Worm (Caenorhabditis elegans) whole organism, young adult: ENCODE measurements around the gene ehs-1.

Experiments used
- B0261.1 ChIP-seq: sonication (generic microtip); optimal IDR thresholded peaks from 2 replicates; lab custom pipeline; 2016; ENCODE audit warnings: mild to moderate bottlenecking, missing genetic modification characterization, moderate library complexity, missing compliant biosample characterization
- D2030.7 ChIP-seq: fragments of 200-800 bp; sonication (Bioruptor generic); IDR thresholded peaks from 2 replicates; pipeline ENCODE4 v1.3.6; 2022; ENCODE audit warnings: missing genetic modification reagents, missing genetic modification characterization, missing compliant biosample characterization
- F22D6.2 ChIP-seq: sonication (generic microtip); optimal IDR thresholded peaks from 2 replicates; lab custom pipeline; 2016; ENCODE audit warnings: mild to moderate bottlenecking, missing genetic modification characterization, missing compliant biosample characterization
- F55B11.4 ChIP-seq: sonication (generic microtip); optimal IDR thresholded peaks from 2 replicates; lab custom pipeline; 2016; ENCODE audit warnings: missing compliant biosample characterization, missing genetic modification characterization, borderline replicate concordance; ENCODE audit not compliant: insufficient read depth
- F57A8.1 ChIP-seq: fragments of 200-800 bp; sonication (Bioruptor generic); optimal IDR thresholded peaks from 2 replicates; lab custom pipeline; 2018; ENCODE audit warnings: mild to moderate bottlenecking, missing genetic modification characterization, moderate library complexity, missing compliant biosample characterization
- T07F8.4 ChIP-seq: sonication (generic microtip); optimal IDR thresholded peaks from 2 replicates; lab custom pipeline; 2016; ENCODE audit warnings: mild to moderate bottlenecking, missing genetic modification characterization, moderate library complexity, missing compliant biosample characterization
- Y53G8AR.9 ChIP-seq: fragments of 200-800 bp; sonication (Bioruptor generic); conservative IDR thresholded peaks from 2 replicates; pipeline ENCODE4 v1.3.6; 2022; ENCODE audit warnings: missing genetic modification reagents, missing genetic modification characterization, missing compliant biosample characterization
- ZK185.1 ChIP-seq: sonication (generic microtip); optimal IDR thresholded peaks from 2 replicates; lab custom pipeline; 2016; ENCODE audit warnings: mild to moderate bottlenecking, missing genetic modification characterization, missing compliant biosample characterization; ENCODE audit not compliant: poor library complexity, severe bottlenecking
- aptf-2 ChIP-seq: fragments of 200-800 bp; sonication (Bioruptor generic); conservative IDR thresholded peaks from 2 replicates; pipeline ENCODE4 v1.3.6; 2022; ENCODE audit warnings: missing genetic modification reagents, missing genetic modification characterization, missing compliant biosample characterization
- attf-3 ChIP-seq: fragments of 200-800 bp; sonication (Bioruptor generic); conservative IDR thresholded peaks from 2 replicates; pipeline ENCODE4 v1.3.6; 2022; ENCODE audit warnings: missing genetic modification reagents, missing genetic modification characterization, missing compliant biosample characterization
- attf-6 ChIP-seq: fragments of 200-800 bp; sonication (Bioruptor generic); IDR thresholded peaks from 2 replicates; pipeline ENCODE4 v1.3.6; 2022; ENCODE audit warnings: missing genetic modification reagents, missing genetic modification characterization, missing compliant biosample characterization
- bed-1 ChIP-seq: fragments of 200-800 bp; sonication (Bioruptor generic); IDR thresholded peaks from 2 replicates; pipeline ENCODE4 v1.3.6; 2022; ENCODE audit warnings: missing genetic modification reagents, missing genetic modification characterization, missing compliant biosample characterization
- ceh-100 ChIP-seq: fragments of 200-800 bp; sonication (Bioruptor generic); IDR thresholded peaks from 2 replicates; pipeline ENCODE4 v1.3.6; 2022; ENCODE audit warnings: missing genetic modification reagents, missing genetic modification characterization, missing compliant biosample characterization
- ceh-27 ChIP-seq: fragments of 200-800 bp; sonication (Bioruptor generic); optimal IDR thresholded peaks from 2 replicates; lab custom pipeline; 2018; ENCODE audit warnings: mild to moderate bottlenecking, missing genetic modification characterization, moderate library complexity, missing compliant biosample characterization
- ceh-58 ChIP-seq: fragments of 200-800 bp; sonication (Bioruptor generic); IDR thresholded peaks from 2 replicates; pipeline ENCODE4 v1.3.6; 2022; ENCODE audit warnings: missing genetic modification characterization, missing compliant biosample characterization
- dox-1 ChIP-seq: fragments of 200-800 bp; sonication (Bioruptor generic); IDR thresholded peaks from 2 replicates; pipeline ENCODE4 v1.3.6; 2022; ENCODE audit warnings: missing genetic modification reagents, missing genetic modification characterization, missing compliant biosample characterization
- efl-1 ChIP-seq: fragments of 150-350 bp; optimal IDR thresholded peaks from 2 replicates; lab custom pipeline; 2014; ENCODE audit warnings: missing biosample characterization, missing genetic modification reagents, missing genetic modification characterization
- egl-44 ChIP-seq: fragments of 200-800 bp; sonication (Bioruptor generic); IDR thresholded peaks from 2 replicates; pipeline ENCODE4 v1.3.6; 2022; ENCODE audit warnings: missing genetic modification reagents, missing genetic modification characterization, missing compliant biosample characterization
- gei-17 ChIP-seq: fragments of 200-800 bp; sonication (Bioruptor generic); optimal IDR thresholded peaks from 2 replicates; lab custom pipeline; 2018; ENCODE audit warnings: mild to moderate bottlenecking, missing genetic modification characterization, missing compliant biosample characterization
- hlh-12 ChIP-seq: sonication (generic microtip); optimal IDR thresholded peaks from 2 replicates; lab custom pipeline; 2016; ENCODE audit warnings: missing genetic modification characterization, missing compliant biosample characterization
- hmg-20 ChIP-seq: fragments of 200-800 bp; sonication (Bioruptor generic); IDR thresholded peaks from 2 replicates; pipeline ENCODE4 v1.3.6; 2022; ENCODE audit warnings: missing genetic modification reagents, missing genetic modification characterization, missing compliant biosample characterization
- let-526 ChIP-seq: fragments of 200-800 bp; sonication (Bioruptor generic); IDR thresholded peaks from 2 replicates; pipeline ENCODE4 v1.3.6; 2022; ENCODE audit warnings: missing genetic modification reagents, missing genetic modification characterization, missing compliant biosample characterization
- lin-26 ChIP-seq: fragments of 200-800 bp; sonication (Bioruptor generic); IDR thresholded peaks from 2 replicates; pipeline ENCODE4 v1.3.6; 2022; ENCODE audit warnings: missing genetic modification reagents, missing genetic modification characterization, missing compliant biosample characterization
- lin-35 ChIP-seq, 3 experiments: fragments of 150-350 bp in 2 of 3; sonication (generic microtip) in 1 of 3; optimal IDR thresholded peaks; 2 replicates each; lab custom pipeline; 2014 to 2018; ENCODE audit warnings: missing biosample characterization in 3 of 3, missing genetic modification characterization in 3 of 3, missing genetic modification reagents in 3 of 3
- lsl-1 ChIP-seq: fragments of 200-800 bp; sonication (Bioruptor generic); optimal IDR thresholded peaks from 2 replicates; lab custom pipeline; 2018; ENCODE audit warnings: mild to moderate bottlenecking, missing genetic modification characterization, moderate library complexity, missing compliant biosample characterization
- madf-8 ChIP-seq: fragments of 200-800 bp; sonication (Bioruptor generic); conservative IDR thresholded peaks from 2 replicates; pipeline ENCODE4 v1.3.6; 2022; ENCODE audit warnings: missing genetic modification reagents, missing genetic modification characterization, missing compliant biosample characterization
- mcd-1 ChIP-seq: fragments of 200-800 bp; sonication (Bioruptor generic); IDR thresholded peaks from 2 replicates; pipeline ENCODE4 v1.3.6; 2022; ENCODE audit warnings: missing genetic modification reagents, missing genetic modification characterization, missing compliant biosample characterization
- mes-4 ChIP-seq: sonication (generic microtip); optimal IDR thresholded peaks from 2 replicates; lab custom pipeline; 2016; ENCODE audit warnings: missing genotype, missing genetic modification characterization, missing compliant biosample characterization
- nfyb-1 ChIP-seq: fragments of 200-800 bp; sonication (Bioruptor generic); IDR thresholded peaks from 2 replicates; pipeline ENCODE4 v1.3.6; 2022; ENCODE audit warnings: missing genetic modification reagents, missing genetic modification characterization, missing compliant biosample characterization
- nhr-179 ChIP-seq: sonication (generic microtip); optimal IDR thresholded peaks from 2 replicates; lab custom pipeline; 2016; ENCODE audit warnings: mild to moderate bottlenecking, missing genetic modification characterization, missing compliant biosample characterization
- nhr-80 ChIP-seq: sonication (generic microtip); optimal IDR thresholded peaks from 2 replicates; lab custom pipeline; 2016; ENCODE audit warnings: missing genetic modification characterization, missing compliant biosample characterization
- pha-4 ChIP-seq: fragments of 150-350 bp; sonication (generic microtip); optimal IDR thresholded peaks from 2 replicates; lab custom pipeline; 2014; ENCODE audit warnings: missing biosample characterization, missing genetic modification reagents, missing genetic modification characterization
- rec-8 ChIP-seq, 2 experiments: sonication (generic microtip); optimal IDR thresholded peaks; 2 replicates each; lab custom pipeline; 2016; ENCODE audit warnings: mild to moderate bottlenecking in 2 of 2, missing genetic modification characterization in 2 of 2, missing genetic modification reagents in 2 of 2, missing genotype in 2 of 2, missing biosample characterization in 1 of 2, missing compliant biosample characterization in 1 of 2, moderate library complexity in 1 of 2
- snpc-4 ChIP-seq, 5 experiments: fragments of 150-350 bp in 1 of 5; sonication (generic microtip) in 4 of 5; optimal IDR thresholded peaks; 2 replicates each; lab custom pipeline; 2014 to 2018; ENCODE audit warnings: missing genetic modification characterization in 5 of 5, missing biosample characterization in 3 of 5, antibody characterized with exemption in 2 of 5, mild to moderate bottlenecking in 2 of 5, missing compliant biosample characterization in 2 of 5, missing genotype in 2 of 5, moderate library complexity in 2 of 5, missing genetic modification reagents in 1 of 5
- unc-62 ChIP-seq: fragments of 150-350 bp; optimal IDR thresholded peaks from 2 replicates; lab custom pipeline; 2014; ENCODE audit warnings: missing biosample characterization, missing genetic modification reagents, missing genetic modification characterization
- xnd-1 ChIP-seq: sonication (generic microtip); optimal IDR thresholded peaks from 2 replicates; lab custom pipeline; 2016; ENCODE audit warnings: missing genotype, missing genetic modification reagents, missing genetic modification characterization, missing compliant biosample characterization
- ztf-22 ChIP-seq: fragments of 200-800 bp; sonication (Bioruptor generic); optimal IDR thresholded peaks from 2 replicates; lab custom pipeline; 2018; ENCODE audit warnings: mild to moderate bottlenecking, missing genetic modification characterization, moderate library complexity, missing compliant biosample characterization
- ztf-25 ChIP-seq: fragments of 200-800 bp; sonication (Bioruptor generic); IDR thresholded peaks from 2 replicates; pipeline ENCODE4 v1.3.6; 2022; ENCODE audit warnings: missing genetic modification reagents, missing genetic modification characterization, missing compliant biosample characterization
- ztf-28 ChIP-seq: fragments of 200-800 bp; sonication (Bioruptor generic); IDR thresholded peaks from 2 replicates; pipeline ENCODE4 v1.3.6; 2022; ENCODE audit warnings: missing genetic modification reagents, missing genetic modification characterization, missing compliant biosample characterization

ehs-1 gene

DNA sequence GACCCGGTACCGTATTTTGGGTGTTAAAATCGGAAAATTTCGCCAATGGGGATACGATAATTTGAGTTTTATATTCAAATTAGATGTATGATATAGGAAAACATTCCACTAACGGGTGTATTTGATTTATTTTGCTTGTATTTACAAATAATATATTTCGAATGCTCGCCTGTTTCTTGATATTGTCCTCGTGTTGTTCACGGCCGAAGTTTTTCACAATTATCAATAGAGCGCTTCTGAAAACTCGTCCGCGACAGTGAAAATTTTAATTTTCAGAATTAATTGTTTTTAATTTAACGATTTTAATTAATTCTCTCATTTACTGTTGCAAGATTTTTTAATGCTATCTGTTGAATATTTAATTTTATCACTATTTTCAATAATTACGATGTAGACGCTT lies 857 bp upstream of the ehs-1 start (continued):
- TF ChIP-seq madf-8 (GFP tag; lab: Robert Waterston, UW) (peak; percentile 39; the same call in 1 of the 2 replicates), mcd-1 (peak; percentile 82), D2030.7 (peak; percentile 51; the same call in 1 of the 2 replicates), ceh-100 (GFP tag; lab: Robert Waterston, UW) (peak; percentile 69), T07F8.4 (tag; lab: Kevin White, UChicago) (no peak), ztf-28 (GFP tag; lab: Robert Waterston, UW) (0 out of 2 replicates have a peak, but pooled peaks have one; percentile 61), hlh-12 (tag; lab: Kevin White, UChicago) (no peak), ceh-27 (GFP tag; lab: Kevin White, UChicago) (peak; percentile 29)

DNA sequence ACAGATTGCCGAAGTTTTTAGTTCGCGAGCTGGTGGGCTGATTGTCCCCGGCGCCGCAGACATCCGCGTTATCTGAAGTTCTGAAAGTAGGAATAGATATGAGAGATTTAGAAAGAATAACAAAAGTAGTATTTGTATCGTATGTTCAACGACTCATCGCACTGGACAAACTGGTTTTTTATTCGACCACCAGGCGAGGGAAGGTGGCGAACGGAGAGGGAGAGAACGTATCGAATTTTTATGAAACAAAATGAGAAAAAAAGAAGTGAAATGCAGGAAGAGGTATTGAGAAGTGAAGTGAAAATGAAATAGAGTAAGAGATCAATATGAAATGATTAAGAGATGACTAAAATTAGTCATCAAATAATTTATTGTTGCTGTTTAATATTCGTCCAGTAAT lies 6.9 kb downstream of the ehs-1 start, which contains the start of gene tbc-2:
TSS of gene tbc-2 (minus strand) at position 80 of the 400 bp plus-strand sequence.
- TF ChIP-seq snpc-4 (GFP tag; optimal IDR thresholded peaks at IDR 0.05; lab: Kevin White, UChicago) (no peak), snpc-4 (tag; optimal IDR thresholded peaks at IDR 0.05; lab: Kevin White, UChicago) (no peak), F57A8.1 (GFP tag; lab: Kevin White, UChicago) (no peak), unc-62 (GFP tag; lab: Kevin White, UChicago) (no peak), ceh-58 (GFP tag; lab: Robert Waterston, UW) (no peak), ztf-22 (GFP tag; lab: Kevin White, UChicago) (no peak), lin-35 (GFP tag; optimal IDR thresholded peaks at IDR 0.05; lab: Kevin White, UChicago) (no peak), attf-3 (GFP tag; lab: Robert Waterston, UW) (no peak), gei-17 (no peak), mes-4 (no peak), egl-44 (GFP tag; lab: Robert Waterston, UW) (no peak), T07F8.4 (tag; lab: Kevin White, UChicago) (no peak), xnd-1 (tag; lab: Kevin White, UChicago) (no peak), attf-6 (GFP tag; lab: Robert Waterston, UW) (no peak), bed-1 (GFP tag; lab: Robert Waterston, UW) (no peak), F55B11.4 (tag; lab: Kevin White, UChicago) (no peak), F22D6.2 (no peak), mcd-1 (no peak), D2030.7 (no peak), rec-8 (tag; optimal IDR thresholded peaks at IDR 0.05; lab: Kevin White, UChicago) (no peak)
- TF ChIP-seq, all 124 proteins: peak for 0

DNA sequence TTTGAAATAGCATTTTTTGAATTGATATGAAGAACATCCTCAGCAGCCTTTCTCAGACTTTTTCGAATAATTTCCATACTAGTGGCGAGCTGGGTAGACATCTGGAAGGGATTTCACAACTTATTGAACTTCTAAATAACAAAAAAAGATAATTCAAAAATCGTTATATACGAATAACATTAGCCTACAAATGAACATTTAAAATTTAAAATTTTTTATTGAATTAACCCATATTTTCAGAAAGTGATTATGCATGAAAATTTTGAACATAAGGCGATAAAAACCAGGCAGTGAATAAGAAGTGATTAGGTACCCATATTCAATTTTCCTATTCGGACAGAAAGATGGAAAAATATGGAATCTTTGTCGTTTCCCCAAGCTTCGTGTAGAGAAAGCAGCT lies 8.0 kb downstream of the ehs-1 start, which contains the start of gene ZK1248.11:
TSS of gene ZK1248.11 (minus strand) at position 101 of the 400 bp plus-strand sequence.
- TF ChIP-seq aptf-2 (no peak), pha-4 (tag; lab: Kevin White, UChicago) (no peak), efl-1 (no peak), B0261.1 (tag; lab: Kevin White, UChicago) (no peak), ZK185.1 (tag; lab: Kevin White, UChicago) (no peak), hmg-20 (no peak), lin-26 (GFP tag; lab: Robert Waterston, UW) (no peak), ceh-58 (GFP tag; lab: Robert Waterston, UW) (no peak), F57A8.1 (GFP tag; lab: Kevin White, UChicago) (no peak)

DNA sequence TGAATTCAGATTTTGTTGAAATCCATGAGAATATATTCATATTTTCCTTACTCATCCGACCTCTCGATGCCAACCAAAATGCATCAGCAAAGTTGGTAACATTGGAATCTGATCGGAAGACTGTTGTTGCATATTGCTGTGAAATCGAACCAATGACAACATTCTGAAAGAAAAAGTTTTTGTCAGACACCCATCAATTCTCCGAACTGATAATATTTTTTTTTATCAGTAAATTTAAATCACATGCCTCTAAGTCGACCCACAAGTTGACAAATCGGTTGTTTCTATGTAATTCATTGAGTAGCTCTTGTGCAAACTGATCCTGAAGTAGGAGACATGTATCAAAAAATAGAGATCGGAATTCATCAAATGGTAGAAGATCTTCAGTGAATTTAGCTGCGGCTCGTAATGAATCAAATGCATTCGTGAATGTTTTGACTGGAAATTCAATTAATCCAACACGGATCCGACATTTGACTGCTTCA lies 9.5 kb downstream of the ehs-1 start, which contains the start of gene col-74:
TSS of gene col-74 (plus strand) at position 435 of the 485 bp plus-strand sequence.
- TF ChIP-seq Y53G8AR.9 = 0 out of 2 replicates have a peak, but pooled peaks have one; percentile 8
- no peak for TF ChIP-seq lsl-1 (GFP tag; lab: Kevin White, UChicago)
- TF ChIP-seq nhr-179 (tag; lab: Kevin White, UChicago) = no peak
- TF ChIP-seq ztf-25 (GFP tag; lab: Robert Waterston, UW) = no peak
- 0 out of 2 replicates have a peak, but pooled peaks have one; percentile 23 for TF ChIP-seq nfyb-1 (GFP tag; lab: Robert Waterston, UW)
- TF ChIP-seq nhr-80 (tag; lab: Kevin White, UChicago) = peak; percentile 52
- no peak for TF ChIP-seq let-526 (GFP tag; lab: Robert Waterston, UW)
- TF ChIP-seq dox-1 (GFP tag; lab: Robert Waterston, UW) = peak; percentile 23; the same call in 1 of the 2 replicates
